Worm (Caenorhabditis elegans) whole organism, late embryonic: ENCODE data around the gene srt-7.
"Not testable (repeated sequence)": the region's sequence is repeated elsewhere in the genome, so short reads cannot be mapped to it uniquely, and the experiment has no call there.

ENCODE experiments used
- K02D7.2 ChIP-seq: sonication (generic microtip); optimal IDR thresholded peaks from 2 replicates; lab custom pipeline; 2017; ENCODE audit warnings: mild to moderate bottlenecking, missing genetic modification characterization, missing compliant biosample characterization
- elt-2 ChIP-seq: sonication (generic microtip); optimal IDR thresholded peaks from 2 replicates; lab custom pipeline; 2016; ENCODE audit warnings: missing genetic modification reagents, missing genetic modification characterization, missing compliant biosample characterization
- fkh-10 ChIP-seq: fragments of 150-350 bp; optimal IDR thresholded peaks from 2 replicates; lab custom pipeline; 2014; ENCODE audit warnings: missing biosample characterization, missing genetic modification reagents, missing genetic modification characterization
- mec-3 ChIP-seq: sonication (generic microtip); optimal IDR thresholded peaks from 2 replicates; lab custom pipeline; 2016; ENCODE audit warnings: borderline replicate concordance, missing genetic modification characterization, missing compliant biosample characterization
- nfya-1 ChIP-seq: sonication (generic microtip); optimal IDR thresholded peaks from 2 replicates; lab custom pipeline; 2017; ENCODE audit warnings: missing genetic modification characterization, mild to moderate bottlenecking, missing compliant biosample characterization, antibody characterized with exemption, moderate library complexity
- nhr-11 ChIP-seq: fragments of 150-350 bp; optimal IDR thresholded peaks from 2 replicates; lab custom pipeline; 2014; ENCODE audit warnings: missing biosample characterization, missing genetic modification characterization
- pag-3 ChIP-seq: sonication (generic microtip); optimal IDR thresholded peaks from 2 replicates; lab custom pipeline; 2016; ENCODE audit warnings: missing compliant biosample characterization, missing genetic modification characterization, borderline replicate concordance
- rnt-1 ChIP-seq: sonication (generic microtip); optimal IDR thresholded peaks from 2 replicates; lab custom pipeline; 2016; ENCODE audit warnings: missing genetic modification characterization, missing compliant biosample characterization
- syd-9 ChIP-seq: sonication (generic microtip); optimal IDR thresholded peaks from 2 replicates; lab custom pipeline; 2016; ENCODE audit warnings: mild to moderate bottlenecking, missing genetic modification characterization, moderate library complexity, missing compliant biosample characterization

ce11 chrV:3102049-3102448 is 20.5 kb downstream of the srt-7 start, which contains the start of gene Y73C8C.4:
- TF ChIP-seq elt-2 (tag; lab: Kevin White, UChicago); syd-9 (tag; lab: Kevin White, UChicago); pag-3 (tag; lab: Kevin White, UChicago); fkh-10 (GFP tag; lab: Kevin White, UChicago); nfya-1; mec-3 (tag; lab: Kevin White, UChicago); rnt-1 (tag; lab: Kevin White, UChicago); K02D7.2; nhr-11 (tag; lab: Kevin White, UChicago): not testable (repeated sequence)
